Worm (Caenorhabditis elegans) whole organism, L3 larva: ENCODE results near the gene col-108.

ENCODE experiments used
- ZK546.5 ChIP-seq: sonication (generic microtip); optimal IDR thresholded peaks from 2 replicates; lab custom pipeline; 2017; ENCODE audit warnings: missing biosample characterization, missing genetic modification characterization
- ama-1 ChIP-seq: fragments of 150-350 bp; optimal IDR thresholded peaks from 2 replicates; lab custom pipeline; 2018
- ceh-82 ChIP-seq: fragments of 150-350 bp; optimal IDR thresholded peaks from 2 replicates; lab custom pipeline; 2014; ENCODE audit warnings: missing biosample characterization, missing genetic modification characterization
- hmg-11 ChIP-seq: sonication (generic microtip); optimal IDR thresholded peaks from 2 replicates; lab custom pipeline; 2016; ENCODE audit warnings: missing genetic modification characterization, missing compliant biosample characterization
- nhr-237 ChIP-seq: fragments of 150-350 bp; optimal IDR thresholded peaks from 2 replicates; lab custom pipeline; 2014; ENCODE audit warnings: missing biosample characterization, missing genetic modification characterization
- nhr-25 ChIP-seq: sonication (generic microtip); optimal IDR thresholded peaks from 2 replicates; lab custom pipeline; 2017; ENCODE audit warnings: missing biosample characterization, missing genetic modification characterization
- nhr-28 ChIP-seq: fragments of 150-350 bp; optimal IDR thresholded peaks from 2 replicates; lab custom pipeline; 2014; ENCODE audit warnings: missing biosample characterization, missing genetic modification characterization
- snpc-4 ChIP-seq: fragments of 150-350 bp; optimal IDR thresholded peaks from 2 replicates; lab custom pipeline; 2014; ENCODE audit warnings: missing biosample characterization, missing genetic modification characterization
- ztf-11 ChIP-seq: fragments of 150-350 bp; optimal IDR thresholded peaks from 2 replicates; lab custom pipeline; 2014; ENCODE audit warnings: missing biosample characterization, missing genetic modification characterization

ce11 chrIV:1768288-1768687 lies at the start of gene col-108:
- TF ChIP-seq hmg-11 (tag; lab: Kevin White, UChicago) (no peak), ZK546.5 (tag; lab: Kevin White, UChicago) (no peak), snpc-4 (tag; lab: Kevin White, UChicago) (no peak), ztf-11 (tag; lab: Kevin White, UChicago) (no peak), ama-1 (lab: Kevin White, UChicago) (no peak), nhr-237 (tag; lab: Kevin White, UChicago) (no peak), ceh-82 (no peak), nhr-25 (tag; lab: Kevin White, UChicago) (no peak), nhr-28 (tag; lab: Kevin White, UChicago) (no peak)
